Fruit fly (Drosophila melanogaster) whole organism, embryonic: Measurements from ENCODE around the gene CG15011.

Source experiments
- ATbp ChIP-seq: fragments of 200-800 bp; sonication (Bioruptor generic); optimal IDR thresholded peaks from 2 replicates; lab custom pipeline; 2017; ENCODE audit warnings: missing biosample characterization, mild to moderate bottlenecking, missing genetic modification characterization, missing genetic modification reagents
- Ada2b ChIP-seq: fragments of 200-800 bp; sonication (Bioruptor generic); IDR thresholded peaks from 2 replicates; pipeline ENCODE4 v1.3.6; 2022; ENCODE audit warnings: missing biosample characterization, missing genetic modification characterization
- Aef1 ChIP-seq: fragments of 200-800 bp; sonication (Bioruptor generic); IDR thresholded peaks from 3 replicates; pipeline ENCODE4 v1.3.6; 2022; ENCODE audit warnings: missing biosample characterization, missing genetic modification characterization
- Atf6 ChIP-seq: fragments of 200-800 bp; sonication (Bioruptor generic); IDR thresholded peaks from 2 replicates; pipeline ENCODE4 v1.3.6; 2022; ENCODE audit warnings: missing biosample characterization, missing genetic modification characterization
- B-H2 ChIP-seq: fragments of 200-800 bp; sonication (Bioruptor generic); optimal IDR thresholded peaks from 2 replicates; lab custom pipeline; 2018; ENCODE audit warnings: missing biosample characterization, mild to moderate bottlenecking, missing genetic modification characterization
- CG10431 ChIP-seq: fragments of 200-800 bp; sonication (Bioruptor generic); optimal IDR thresholded peaks from 3 replicates; lab custom pipeline; 2018; ENCODE audit warnings: missing biosample characterization, mild to moderate bottlenecking, missing genetic modification characterization
- CG11247 ChIP-seq: fragments of 200-800 bp; sonication (Bioruptor generic); IDR thresholded peaks from 2 replicates; pipeline ENCODE4 v1.3.6; 2022; ENCODE audit warnings: missing biosample characterization, missing genetic modification characterization
- CG11504 ChIP-seq: fragments of 200-800 bp; sonication (Bioruptor generic); optimal IDR thresholded peaks from 3 replicates; lab custom pipeline; 2019; ENCODE audit warnings: missing biosample characterization, mild to moderate bottlenecking, missing genetic modification characterization, moderate library complexity
- CG12071 ChIP-seq: fragments of 200-800 bp; sonication (Bioruptor generic); optimal IDR thresholded peaks from 3 replicates; lab custom pipeline; 2018; ENCODE audit warnings: missing biosample characterization, mild to moderate bottlenecking, missing genetic modification characterization
- CG12391 ChIP-seq: fragments of 200-800 bp; sonication (Bioruptor generic); optimal IDR thresholded peaks from 3 replicates; lab custom pipeline; 2018; ENCODE audit warnings: missing biosample characterization, mild to moderate bottlenecking, missing genetic modification characterization, moderate library complexity
- CG13775 ChIP-seq: fragments of 200-800 bp; sonication (Bioruptor generic); optimal IDR thresholded peaks from 3 replicates; lab custom pipeline; 2017; ENCODE audit warnings: missing biosample characterization, mild to moderate bottlenecking, missing genetic modification characterization
- CG15011 ChIP-seq: fragments of 200-800 bp; sonication (Bioruptor generic); optimal IDR thresholded peaks from 3 replicates; lab custom pipeline; 2018; ENCODE audit warnings: missing biosample characterization, mild to moderate bottlenecking, missing genetic modification characterization
- CG15514 ChIP-seq: fragments of 200-800 bp; sonication (Bioruptor generic); optimal IDR thresholded peaks from 3 replicates; lab custom pipeline; 2017; ENCODE audit warnings: missing biosample characterization, missing genetic modification characterization, mild to moderate bottlenecking, moderate library complexity, missing genetic modification reagents
- CG16813 ChIP-seq: fragments of 200-800 bp; sonication (Bioruptor generic); IDR thresholded peaks from 3 replicates; pipeline ENCODE4 v1.3.6; 2022; ENCODE audit warnings: missing biosample characterization, missing genetic modification characterization; ENCODE audit not compliant: partially characterized antibody
- CG2199 ChIP-seq: fragments of 200-800 bp; sonication (Bioruptor generic); IDR thresholded peaks from 3 replicates; pipeline ENCODE4 v1.3.6; 2022; ENCODE audit warnings: missing biosample characterization, missing genetic modification characterization
- CG32772 ChIP-seq: fragments of 200-800 bp; sonication (Bioruptor generic); IDR thresholded peaks from 2 replicates; pipeline ENCODE4 v1.3.6; 2022; ENCODE audit warnings: missing biosample characterization, missing genetic modification characterization
- CG42726 ChIP-seq: fragments of 200-800 bp; sonication (Bioruptor generic); IDR thresholded peaks from 2 replicates; pipeline ENCODE4 v1.3.6; 2022; ENCODE audit warnings: missing biosample characterization, missing genetic modification characterization; ENCODE audit not compliant: partially characterized antibody
- CG43689 ChIP-seq: fragments of 200-800 bp; sonication (Bioruptor generic); IDR thresholded peaks from 2 replicates; pipeline ENCODE4 v1.3.6; 2022; ENCODE audit warnings: missing biosample characterization, missing genetic modification characterization
- CG5953 ChIP-seq: fragments of 200-800 bp; sonication (Bioruptor generic); IDR thresholded peaks from 2 replicates; pipeline ENCODE4 v1.3.6; 2022; ENCODE audit warnings: missing biosample characterization, missing genetic modification characterization
- CG6791 ChIP-seq: fragments of 200-800 bp; sonication (Bioruptor generic); IDR thresholded peaks from 3 replicates; pipeline ENCODE4 v1.3.6; 2022; ENCODE audit warnings: missing biosample characterization, missing genetic modification characterization; ENCODE audit not compliant: partially characterized antibody
- CG7372 ChIP-seq: fragments of 200-800 bp; sonication (Bioruptor generic); IDR thresholded peaks from 2 replicates; pipeline ENCODE4 v1.3.6; 2022; ENCODE audit warnings: missing biosample characterization, missing genetic modification characterization
- CG8281 ChIP-seq: fragments of 200-800 bp; sonication (Bioruptor generic); optimal IDR thresholded peaks from 2 replicates; lab custom pipeline; 2018; ENCODE audit warnings: missing biosample characterization, mild to moderate bottlenecking, missing genetic modification characterization, moderate library complexity
- Doc2 ChIP-seq: fragments of 200-800 bp; sonication (Bioruptor generic); IDR thresholded peaks from 2 replicates; pipeline ENCODE4 v1.3.6; 2022; ENCODE audit warnings: missing biosample characterization, missing genetic modification characterization
- Dp ChIP-seq: fragments of 200-800 bp; sonication (Bioruptor generic); optimal IDR thresholded peaks from 2 replicates; lab custom pipeline; 2018; ENCODE audit warnings: missing biosample characterization, mild to moderate bottlenecking, missing genetic modification characterization, moderate library complexity
- E2f2 ChIP-seq: fragments of 200-800 bp; sonication (Bioruptor generic); IDR thresholded peaks from 2 replicates; pipeline ENCODE4 v1.3.6; 2022; ENCODE audit warnings: missing biosample characterization, missing genetic modification characterization
- H2.0 ChIP-seq: fragments of 200-800 bp; sonication (Bioruptor generic); IDR thresholded peaks from 2 replicates; pipeline ENCODE4 v1.3.6; 2022; ENCODE audit warnings: missing biosample characterization, missing genetic modification characterization
- Meics ChIP-seq: fragments of 200-800 bp; sonication (Bioruptor generic); optimal IDR thresholded peaks from 2 replicates; lab custom pipeline; 2017; ENCODE audit warnings: missing biosample characterization, mild to moderate bottlenecking, missing genetic modification characterization
- PHDP ChIP-seq: fragments of 200-800 bp; sonication (Bioruptor generic); optimal IDR thresholded peaks from 3 replicates; lab custom pipeline; 2018; ENCODE audit warnings: missing biosample characterization, mild to moderate bottlenecking, missing genetic modification characterization, moderate library complexity
- Pdp1 ChIP-seq, 2 experiments: fragments of 200-800 bp; sonication (Bioruptor generic); optimal IDR thresholded peaks; 3 replicates each; lab custom pipeline; 2016; ENCODE audit warnings: missing biosample characterization in 2 of 2, missing genetic modification characterization in 2 of 2, mild to moderate bottlenecking in 1 of 2, moderate library complexity in 1 of 2
- Usf ChIP-seq: fragments of 200-800 bp; sonication (Bioruptor generic); optimal IDR thresholded peaks from 2 replicates; lab custom pipeline; 2017; ENCODE audit warnings: missing genotype, missing biosample characterization, missing genetic modification characterization
- ara ChIP-seq: fragments of 200-800 bp; sonication (Bioruptor generic); IDR thresholded peaks from 2 replicates; pipeline ENCODE4 v1.3.6; 2022; ENCODE audit warnings: missing biosample characterization, missing genetic modification characterization
- bigmax ChIP-seq: fragments of 200-800 bp; sonication (Bioruptor generic); optimal IDR thresholded peaks from 2 replicates; lab custom pipeline; 2018; ENCODE audit warnings: missing biosample characterization, mild to moderate bottlenecking, missing genetic modification characterization
- chinmo ChIP-seq: fragments of 200-800 bp; sonication (Bioruptor generic); IDR thresholded peaks from 4 replicates; pipeline ENCODE4 v1.3.6; 2022; ENCODE audit warnings: missing biosample characterization, missing genetic modification characterization; ENCODE audit not compliant: partially characterized antibody
- dmrt99B ChIP-seq: fragments of 200-800 bp; sonication (Bioruptor generic); optimal IDR thresholded peaks from 2 replicates; lab custom pipeline; 2018; ENCODE audit warnings: missing biosample characterization, mild to moderate bottlenecking, missing genetic modification characterization, moderate library complexity
- esg ChIP-seq: fragments of 200-800 bp; sonication (Bioruptor generic); conservative IDR thresholded peaks from 2 replicates; pipeline ENCODE4 v1.3.6; 2022; ENCODE audit warnings: missing biosample characterization, missing genetic modification characterization
- ewg ChIP-seq: fragments of 200-800 bp; sonication (Bioruptor generic); optimal IDR thresholded peaks from 3 replicates; lab custom pipeline; 2017; ENCODE audit warnings: mild to moderate bottlenecking, missing biosample characterization, missing genetic modification reagents, missing genetic modification characterization
- gsb-n ChIP-seq: fragments of 200-800 bp; sonication (Bioruptor generic); optimal IDR thresholded peaks from 3 replicates; lab custom pipeline; 2018; ENCODE audit warnings: missing biosample characterization, mild to moderate bottlenecking, missing genetic modification characterization
- her ChIP-seq: fragments of 200-800 bp; sonication (Bioruptor generic); optimal IDR thresholded peaks from 2 replicates; lab custom pipeline; 2016; ENCODE audit warnings: missing biosample characterization, missing genetic modification characterization
- ind ChIP-seq: fragments of 200-800 bp; sonication (Bioruptor generic); optimal IDR thresholded peaks from 3 replicates; lab custom pipeline; 2016; ENCODE audit warnings: missing biosample characterization, missing genetic modification characterization
- jumu ChIP-seq: fragments of 200-800 bp; sonication (Bioruptor generic); optimal IDR thresholded peaks from 3 replicates; lab custom pipeline; 2016; ENCODE audit warnings: missing biosample characterization, missing genetic modification characterization
- klu ChIP-seq: fragments of 200-800 bp; sonication (Bioruptor generic); IDR thresholded peaks from 2 replicates; pipeline ENCODE4 v1.3.6; 2022; ENCODE audit warnings: missing biosample characterization, missing genetic modification characterization
- lilli ChIP-seq: fragments of 200-800 bp; sonication (Bioruptor generic); optimal IDR thresholded peaks from 3 replicates; lab custom pipeline; 2016; ENCODE audit warnings: missing biosample characterization, missing genetic modification characterization
- mld ChIP-seq: fragments of 200-800 bp; sonication (Bioruptor generic); IDR thresholded peaks from 3 replicates; pipeline ENCODE4 v1.3.6; 2022; ENCODE audit warnings: missing biosample characterization, missing genetic modification characterization; ENCODE audit not compliant: partially characterized antibody
- nerfin-2 ChIP-seq: fragments of 200-800 bp; sonication (Bioruptor generic); IDR thresholded peaks from 2 replicates; pipeline ENCODE4 v1.3.6; 2022; ENCODE audit warnings: missing biosample characterization, missing genetic modification characterization; ENCODE audit not compliant: partially characterized antibody
- salm ChIP-seq: fragments of 200-800 bp; sonication (Bioruptor generic); optimal IDR thresholded peaks from 2 replicates; lab custom pipeline; 2018; ENCODE audit warnings: missing biosample characterization, mild to moderate bottlenecking, missing genetic modification characterization
- sisA ChIP-seq: fragments of 200-800 bp; sonication (Bioruptor generic); IDR thresholded peaks from 2 replicates; pipeline ENCODE4 v1.3.6; 2022; ENCODE audit warnings: missing biosample characterization, missing genetic modification characterization
- trem ChIP-seq: fragments of 200-800 bp; optimal IDR thresholded peaks from 3 replicates; lab custom pipeline; 2019; ENCODE audit warnings: missing biosample characterization, mild to moderate bottlenecking, missing genetic modification characterization, moderate library complexity
- usp ChIP-seq: fragments of >200 bp; optimal IDR thresholded peaks from 2 replicates; lab custom pipeline; 2017; ENCODE audit warnings: missing biosample characterization, missing genetic modification characterization
- vvl ChIP-seq: fragments of 200-800 bp; sonication (Bioruptor generic); IDR thresholded peaks from 2 replicates; pipeline ENCODE4 v1.3.6; 2022; ENCODE audit warnings: missing biosample characterization, missing genetic modification characterization

The CG15011 gene

dm6 chr3L:4259102-4259558, at the start of gene CG15011, which contains the start of gene CG1309 (continued):
- TF ChIP-seq sisA (GFP tag; lab: Robert Waterston, UW) (peak; percentile 84), CG32772 (GFP tag; lab: Robert Waterston, UW) (peak; percentile 81), CG7372 (GFP tag; lab: Robert Waterston, UW) (peak; percentile 80), CG16813 (GFP tag; lab: Robert Waterston, UW) (no peak), bigmax (GFP tag; lab: Kevin White, UChicago) (no peak), Atf6 (peak; percentile 70; the same call in 1 of the 2 replicates), Ada2b (peak; percentile 76), E2f2 (GFP tag; lab: Robert Waterston, UW) (peak; percentile 43; the same call in 1 of the 2 replicates), CG11247 (GFP tag; lab: Robert Waterston, UW) (peak; percentile 56; the same call in 1 of the 2 replicates), esg (peak; percentile 72), CG13775 (GFP tag; lab: Kevin White, UChicago) (peak; percentile 85), ewg (GFP tag; lab: Kevin White, UChicago) (peak; percentile 42), CG10431 (GFP tag; lab: Kevin White, UChicago) (peak; percentile 16), ATbp (GFP tag; lab: Kevin White, UChicago) (peak; percentile 41), Dp (GFP tag; lab: Kevin White, UChicago) (peak; percentile 12), Meics (GFP tag; lab: Kevin White, UChicago) (peak; percentile 77), CG42726 (GFP tag; lab: Robert Waterston, UW) (no peak), trem (tag; lab: Kevin White, UChicago) (peak; percentile 93), CG5953 (GFP tag; lab: Robert Waterston, UW) (no peak), Aef1 (GFP tag; lab: Robert Waterston, UW) (peak; percentile 77), ara (GFP tag; lab: Robert Waterston, UW) (no peak), Usf (GFP tag; lab: Kevin White, UChicago) (peak; percentile 51), jumu (GFP tag; lab: Kevin White, UChicago) (peak; percentile 81), PHDP (tag; lab: Kevin White, UChicago) (peak; percentile 83), dmrt99B (tag; lab: Kevin White, UChicago) (peak; percentile 77), gsb-n (tag; lab: Kevin White, UChicago) (peak; percentile 76), CG12071 (GFP tag; lab: Kevin White, UChicago) (no peak), chinmo (0 out of 4 replicates have a peak, but pooled peaks have one; percentile 32), klu (GFP tag; lab: Robert Waterston, UW) (peak; percentile 69; the same call in 1 of the 2 replicates), CG6791 (GFP tag; lab: Robert Waterston, UW) (no peak), CG11504 (tag; lab: Kevin White, UChicago) (peak; percentile 84), CG12391 (tag; lab: Kevin White, UChicago) (peak; percentile 93), Doc2 (GFP tag; lab: Robert Waterston, UW) (no peak), CG2199 (GFP tag; lab: Robert Waterston, UW) (0 out of 3 replicates have a peak, but pooled peaks have one; percentile 23), B-H2 (GFP tag; lab: Kevin White, UChicago) (peak; percentile 86), mld (GFP tag; lab: Robert Waterston, UW) (no peak), nerfin-2 (GFP tag; lab: Robert Waterston, UW) (no peak), CG15514 (GFP tag; lab: Kevin White, UChicago) (peak; percentile 100), H2.0 (GFP tag; lab: Robert Waterston, UW) (peak; percentile 56), lilli (GFP tag; lab: Kevin White, UChicago) (peak; percentile 94), CG43689 (GFP tag; lab: Robert Waterston, UW) (0 out of 2 replicates have a peak, but pooled peaks have one; percentile 29), salm (tag; lab: Kevin White, UChicago) (peak; percentile 56), CG15011 (GFP tag; lab: Kevin White, UChicago) (no peak), CG8281 (tag; lab: Kevin White, UChicago) (peak; percentile 40), vvl (GFP tag; lab: Robert Waterston, UW) (peak; percentile 84), her (peak; percentile 66), Pdp1 (GFP tag; optimal IDR thresholded peaks at IDR 0.05; lab: Kevin White, UChicago) (peak; percentile 82 to 88), usp (GFP tag; lab: Kevin White, UChicago) (no peak), ind (GFP tag; lab: Kevin White, UChicago) (peak; percentile 90)
